Worm (Caenorhabditis elegans) whole organism, midembryonic: ENCODE results near the gene T14B4.19.

Source experiments
- T22C8.4 ChIP-seq: fragments of 200-800 bp; sonication (Bioruptor generic); IDR thresholded peaks from 2 replicates; pipeline ENCODE4 v1.3.6; 2022; ENCODE audit warnings: missing genetic modification characterization, missing compliant biosample characterization
- cog-1 ChIP-seq: sonication (generic microtip); optimal IDR thresholded peaks from 2 replicates; lab custom pipeline; 2016; ENCODE audit warnings: missing genetic modification characterization, missing compliant biosample characterization
- flt-1 ChIP-seq: fragments of 200-800 bp; sonication (Bioruptor generic); IDR thresholded peaks from 2 replicates; pipeline ENCODE4 v1.3.6; 2022; ENCODE audit warnings: missing genetic modification characterization, missing compliant biosample characterization
- klf-2 ChIP-seq: fragments of 200-800 bp; sonication (Bioruptor generic); conservative IDR thresholded peaks from 2 replicates; pipeline ENCODE4 v1.3.6; 2022; ENCODE audit warnings: missing genetic modification reagents, missing genetic modification characterization, missing compliant biosample characterization
- med-1 ChIP-seq: sonication (generic microtip); optimal IDR thresholded peaks from 2 replicates; lab custom pipeline; 2017; ENCODE audit warnings: missing genetic modification characterization, mild to moderate bottlenecking, missing compliant biosample characterization, antibody characterized with exemption, missing genetic modification reagents; ENCODE audit not compliant: insufficient read depth
- ref-1 ChIP-seq: fragments of 200-800 bp; sonication (Bioruptor generic); conservative IDR thresholded peaks from 2 replicates; pipeline ENCODE4 v1.3.6; 2022; ENCODE audit warnings: missing genetic modification reagents, missing genetic modification characterization, missing compliant biosample characterization
- tab-1 ChIP-seq: fragments of 200-800 bp; sonication (Bioruptor generic); IDR thresholded peaks from 2 replicates; pipeline ENCODE4 v1.3.6; 2022; ENCODE audit warnings: missing genetic modification characterization, missing compliant biosample characterization
- ztf-23 ChIP-seq: fragments of 200-800 bp; sonication (Bioruptor generic); IDR thresholded peaks from 2 replicates; pipeline ENCODE4 v1.3.6; 2022; ENCODE audit warnings: missing genetic modification reagents, missing genetic modification characterization, missing compliant biosample characterization
- ztf-29 ChIP-seq: fragments of 200-800 bp; sonication (Bioruptor generic); IDR thresholded peaks from 2 replicates; pipeline ENCODE4 v1.3.6; 2022; ENCODE audit warnings: missing genetic modification reagents, missing genetic modification characterization, missing compliant biosample characterization

DNA sequence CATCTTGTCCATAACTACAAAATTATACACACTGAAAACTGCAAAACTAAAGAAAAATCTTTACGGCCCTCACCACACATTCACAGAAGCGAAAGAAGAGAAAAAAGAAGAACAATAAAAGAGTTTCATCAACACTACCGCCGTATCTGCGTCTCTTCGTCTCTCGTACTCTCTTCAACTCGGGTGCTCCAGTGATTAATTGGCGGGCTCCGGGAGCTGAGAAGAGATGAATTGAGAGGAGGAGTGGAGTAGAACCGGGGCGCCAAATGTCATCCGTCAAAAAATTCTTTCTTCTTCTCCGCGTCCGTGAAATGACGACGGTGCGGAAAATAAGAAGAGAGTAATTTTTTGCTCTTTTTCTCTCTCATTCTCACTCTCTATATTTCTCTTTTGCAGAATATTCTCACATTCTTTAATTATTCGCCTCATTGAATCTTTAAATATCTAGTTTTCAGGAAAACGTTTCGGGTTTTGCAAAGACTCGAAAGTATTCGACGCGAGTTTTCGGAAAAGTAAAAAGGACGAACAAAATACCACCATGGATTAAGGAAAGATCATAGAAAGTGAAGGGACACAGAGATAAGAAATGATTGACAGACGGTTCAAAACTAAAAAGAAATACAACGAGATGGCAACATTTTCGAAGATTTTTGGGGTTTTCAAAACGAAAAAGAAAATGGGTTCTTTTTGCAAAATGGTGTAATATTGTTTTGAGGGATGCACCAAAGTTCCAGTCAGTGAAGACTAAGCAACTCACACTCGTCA lies 5.1 kb downstream of the T14B4.19 start:
- TF ChIP-seq tab-1 (no peak), cog-1 (tag; lab: Kevin White, UChicago) (no peak), flt-1 (GFP tag; lab: Robert Waterston, UW) (no peak), med-1 (GFP tag; lab: Kevin White, UChicago) (no peak), ztf-29 (GFP tag; lab: Robert Waterston, UW) (no peak), ref-1 (GFP tag; lab: Robert Waterston, UW) (no peak), T22C8.4 (no peak), ztf-23 (no peak), klf-2 (GFP tag; lab: Robert Waterston, UW) (no peak)
